Fruit fly (Drosophila melanogaster) whole organism, pupa: ENCODE results near the gene CG34331.

Experiments used
- CG17806 ChIP-seq: fragments of 200-800 bp; sonication (Bioruptor generic); optimal IDR thresholded peaks from 2 replicates; lab custom pipeline; 2018; ENCODE audit warnings: missing biosample characterization, mild to moderate bottlenecking, missing genetic modification characterization, moderate library complexity
- CG32121 ChIP-seq: fragments of 200-800 bp; sonication (Bioruptor generic); IDR thresholded peaks from 2 replicates; pipeline ENCODE4 v1.3.6; 2022; ENCODE audit warnings: missing biosample characterization, missing genetic modification characterization
- CG9948 ChIP-seq: fragments of 200-800 bp; sonication (Bioruptor generic); optimal IDR thresholded peaks from 2 replicates; lab custom pipeline; 2018; ENCODE audit warnings: missing biosample characterization, mild to moderate bottlenecking, missing genetic modification characterization, moderate library complexity
- EcR ChIP-seq: fragments of 200-800 bp; sonication (Bioruptor generic); optimal IDR thresholded peaks from 3 replicates; lab custom pipeline; 2019; ENCODE audit warnings: missing biosample characterization, missing genetic modification characterization, mild to moderate bottlenecking, moderate library complexity, missing genetic modification reagents
- Pif1A ChIP-seq: fragments of 200-800 bp; sonication (Bioruptor generic); optimal IDR thresholded peaks from 3 replicates; lab custom pipeline; 2016; ENCODE audit warnings: missing biosample characterization, missing genetic modification characterization
- Pif1B ChIP-seq: fragments of 200-800 bp; sonication (Bioruptor generic); optimal IDR thresholded peaks from 3 replicates; lab custom pipeline; 2016; ENCODE audit warnings: missing biosample characterization, missing genetic modification characterization

dm6 chrX:20122153-20122552 lies at the start of gene CG34331:
- TF ChIP-seq Pif1A (GFP tag; lab: Kevin White, UChicago) (no peak), CG9948 (tag; lab: Kevin White, UChicago) (no peak), CG32121 (no peak), CG17806 (tag; lab: Kevin White, UChicago) (no peak), Pif1B (GFP tag; lab: Kevin White, UChicago) (no peak), EcR (no peak)
